Worm (Caenorhabditis elegans): Measurements from ENCODE around the gene C46F11.6.

DNA sequence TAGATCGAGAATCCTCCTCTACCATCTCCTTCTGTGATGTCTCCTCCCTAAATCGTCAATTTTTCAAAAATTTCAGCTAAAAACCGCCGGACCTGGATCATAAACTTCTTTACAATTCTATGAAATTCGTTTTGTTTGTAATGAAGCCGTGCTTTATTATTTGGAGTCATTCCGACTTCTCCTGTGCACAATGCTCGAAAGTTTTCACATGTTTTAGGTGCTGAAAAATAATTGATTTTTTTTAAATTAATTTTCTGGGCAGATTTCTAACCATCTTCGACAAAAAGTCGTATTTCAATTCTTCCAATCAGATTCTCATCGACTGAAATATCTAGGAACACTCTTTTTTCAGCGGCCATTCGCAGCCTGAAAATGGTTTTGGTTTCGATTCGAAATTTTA is 29.0 kb upstream of the C46F11.6 start, which contains the start of gene cyn-9:
- no peak for TF ChIP-seq egl-27 (tag; optimal IDR thresholded peaks at IDR 0.05)
- no peak for TF ChIP-seq elt-2 (tag; optimal IDR thresholded peaks at IDR 0.05)
- TF ChIP-seq mdl-1 (tag; optimal IDR thresholded peaks at IDR 0.05) = no peak
- TF ChIP-seq elt-3 (tag; optimal IDR thresholded peaks at IDR 0.05) = no peak
- TF ChIP-seq ceh-82 (tag; optimal IDR thresholded peaks at IDR 0.05) = no peak
- TF ChIP-seq nhr-19 (GFP tag; conservative IDR thresholded peaks at IDR 0.05) = no peak
- no peak for TF ChIP-seq sox-4 (tag; optimal IDR thresholded peaks at IDR 0.05)
- no peak for TF ChIP-seq nhr-11 (tag; optimal IDR thresholded peaks at IDR 0.05)
- TF ChIP-seq dsc-1 (tag; optimal IDR thresholded peaks at IDR 0.05) = no peak

Data from whole organism, L1 larva.